Fruit fly (Drosophila melanogaster): ENCODE results near the gene Obp99d.

- TF ChIP-seq pan (optimal IDR thresholded peaks at IDR 0.05) (no peak), usp (GFP tag; optimal IDR thresholded peaks at IDR 0.05) (no peak), CG8478 (optimal IDR thresholded peaks at IDR 0.05) (no peak), psq (optimal IDR thresholded peaks at IDR 0.05) (no peak)
Observed at dm6 chr3R:29740078-29740477, 25.8 kb downstream of the Obp99d start.

Data from whole organism.